Fruit fly (Drosophila melanogaster) whole organism, embryonic: Measurements from ENCODE around the gene Jhbp5.

Source experiments
- Ada2b ChIP-seq: fragments of 200-800 bp; sonication (Bioruptor generic); IDR thresholded peaks from 2 replicates; pipeline ENCODE4 v1.3.6; 2022; ENCODE audit warnings: missing biosample characterization, missing genetic modification characterization
- CG10366 ChIP-seq: fragments of 200-800 bp; sonication (Bioruptor generic); IDR thresholded peaks from 2 replicates; pipeline ENCODE4 v1.3.6; 2022; ENCODE audit warnings: missing biosample characterization, missing genetic modification characterization
- CG11695 ChIP-seq: fragments of 200-800 bp; sonication (Bioruptor generic); IDR thresholded peaks from 3 replicates; pipeline ENCODE4 v1.3.6; 2022; ENCODE audit warnings: missing biosample characterization, missing genetic modification characterization
- CG12769 ChIP-seq: fragments of 200-800 bp; sonication (Bioruptor generic); optimal IDR thresholded peaks from 2 replicates; lab custom pipeline; 2019; ENCODE audit warnings: missing biosample characterization, mild to moderate bottlenecking, missing genetic modification characterization, moderate library complexity
- CG13287 ChIP-seq: fragments of 200-800 bp; sonication (Bioruptor generic); IDR thresholded peaks from 2 replicates; pipeline ENCODE4 v1.3.6; 2022; ENCODE audit warnings: missing biosample characterization, missing genetic modification characterization; ENCODE audit not compliant: partially characterized antibody
- CG13624 ChIP-seq: fragments of 200-800 bp; sonication (Bioruptor generic); optimal IDR thresholded peaks from 2 replicates; lab custom pipeline; 2016; ENCODE audit warnings: missing biosample characterization, missing genetic modification characterization
- CG15073 ChIP-seq: fragments of 200-800 bp; sonication (Bioruptor generic); optimal IDR thresholded peaks from 2 replicates; lab custom pipeline; 2016; ENCODE audit warnings: missing biosample characterization, missing genetic modification characterization
- CG2120 ChIP-seq: fragments of 200-800 bp; sonication (Bioruptor generic); optimal IDR thresholded peaks from 3 replicates; lab custom pipeline; 2016; ENCODE audit warnings: missing biosample characterization, missing genetic modification characterization
- CG2199 ChIP-seq: fragments of 200-800 bp; sonication (Bioruptor generic); IDR thresholded peaks from 3 replicates; pipeline ENCODE4 v1.3.6; 2022; ENCODE audit warnings: missing biosample characterization, missing genetic modification characterization
- CG2875 ChIP-seq: fragments of 200-800 bp; sonication (Bioruptor generic); optimal IDR thresholded peaks from 2 replicates; lab custom pipeline; 2017; ENCODE audit warnings: missing biosample characterization, mild to moderate bottlenecking, missing genetic modification characterization, missing genetic modification reagents
- CG3163 ChIP-seq: fragments of 200-800 bp; sonication (Bioruptor generic); optimal IDR thresholded peaks from 3 replicates; lab custom pipeline; 2016; ENCODE audit warnings: missing biosample characterization, missing genetic modification characterization
- CG34376 ChIP-seq: fragments of 200-800 bp; sonication (Bioruptor generic); optimal IDR thresholded peaks from 2 replicates; lab custom pipeline; 2018; ENCODE audit warnings: missing biosample characterization, mild to moderate bottlenecking, missing genetic modification characterization
- CG3726 ChIP-seq: fragments of 200-800 bp; sonication (Bioruptor generic); IDR thresholded peaks from 3 replicates; pipeline ENCODE4, ENCODE4 v1.3.6; 2022; ENCODE audit warnings: missing biosample characterization, missing genetic modification characterization
- CG5180 ChIP-seq: fragments of 200-800 bp; sonication (Bioruptor generic); optimal IDR thresholded peaks from 3 replicates; lab custom pipeline; 2017; ENCODE audit warnings: missing biosample characterization, missing genetic modification characterization, mild to moderate bottlenecking, moderate library complexity, missing genetic modification reagents
- CG6689 ChIP-seq: fragments of 200-800 bp; sonication (Bioruptor generic); IDR thresholded peaks from 2 replicates; pipeline ENCODE4 v1.3.6; 2022; ENCODE audit warnings: missing biosample characterization, missing genetic modification characterization
- CG6791 ChIP-seq: fragments of 200-800 bp; sonication (Bioruptor generic); IDR thresholded peaks from 3 replicates; pipeline ENCODE4 v1.3.6; 2022; ENCODE audit warnings: missing biosample characterization, missing genetic modification characterization; ENCODE audit not compliant: partially characterized antibody
- Chrac-16 ChIP-seq: fragments of 200-800 bp; sonication (Bioruptor generic); optimal IDR thresholded peaks from 3 replicates; lab custom pipeline; 2016; ENCODE audit warnings: missing biosample characterization, missing genetic modification characterization
- D19A ChIP-seq: fragments of 200-800 bp; optimal IDR thresholded peaks from 3 replicates; lab custom pipeline; 2019; ENCODE audit warnings: missing biosample characterization, mild to moderate bottlenecking, missing genetic modification characterization, moderate library complexity
- Deaf1 ChIP-seq: fragments of 200-800 bp; optimal IDR thresholded peaks from 3 replicates; lab custom pipeline; 2019; ENCODE audit warnings: missing biosample characterization, mild to moderate bottlenecking, missing genetic modification characterization, moderate library complexity
- GATAe ChIP-seq: fragments of 200-800 bp; sonication (Bioruptor generic); conservative IDR thresholded peaks from 2 replicates; pipeline ENCODE4 v1.3.6; 2022; ENCODE audit warnings: missing biosample characterization, missing genetic modification characterization
- Hand ChIP-seq: fragments of 200-800 bp; sonication (Bioruptor generic); optimal IDR thresholded peaks from 2 replicates; lab custom pipeline; 2017; ENCODE audit warnings: mild to moderate bottlenecking, missing biosample characterization, missing genetic modification reagents, missing genetic modification characterization
- Lpt ChIP-seq: fragments of >200 bp; optimal IDR thresholded peaks from 2 replicates; lab custom pipeline; 2018; ENCODE audit warnings: missing biosample characterization, missing genetic modification characterization
- Max ChIP-seq: fragments of 200-800 bp; sonication (Bioruptor generic); optimal IDR thresholded peaks from 2 replicates; lab custom pipeline; 2016; ENCODE audit warnings: missing biosample characterization, mild to moderate bottlenecking, missing genetic modification characterization
- Med ChIP-seq: fragments of 200-800 bp; sonication (Bioruptor generic); peaks from one replicate; lab custom pipeline; 2016; ENCODE audit warnings: missing biosample characterization, missing genetic modification characterization, mild to moderate bottlenecking, inconsistent platforms, moderate library complexity
- Ptx1 ChIP-seq: fragments of 200-800 bp; sonication (Bioruptor generic); IDR thresholded peaks from 2 replicates; pipeline ENCODE4 v1.3.6; 2022; ENCODE audit warnings: missing biosample characterization, missing genetic modification characterization
- Tbp ChIP-seq: fragments of >200 bp; optimal IDR thresholded peaks from 2 replicates; lab custom pipeline; 2018; ENCODE audit warnings: missing biosample characterization, missing genetic modification characterization
- Trl ChIP-seq, 3 experiments: fragments of >200 bp in 2 of 3; fragments of 200-800 bp in 1 of 3; sonication (Bioruptor generic) in 1 of 3; optimal IDR thresholded peaks; 2 replicates in 1 of 3; 3 replicates in 2 of 3; lab custom pipeline; 2016 to 2017; ENCODE audit warnings: missing biosample characterization in 1 of 3, missing genetic modification characterization in 1 of 3
- cad ChIP-seq: fragments of >200 bp; optimal IDR thresholded peaks from 2 replicates; lab custom pipeline; 2017; ENCODE audit warnings: missing biosample characterization, missing genetic modification characterization
- chinmo ChIP-seq: fragments of 200-800 bp; sonication (Bioruptor generic); IDR thresholded peaks from 4 replicates; pipeline ENCODE4 v1.3.6; 2022; ENCODE audit warnings: missing biosample characterization, missing genetic modification characterization; ENCODE audit not compliant: partially characterized antibody
- ci ChIP-seq: fragments of 200-800 bp; sonication (Bioruptor generic); IDR thresholded peaks from 3 replicates; pipeline ENCODE4 v1.3.6; 2022; ENCODE audit warnings: missing biosample characterization, missing genetic modification characterization
- danr ChIP-seq: fragments of 200-800 bp; sonication (Bioruptor generic); IDR thresholded peaks from 2 replicates; pipeline ENCODE4 v1.3.6; 2022; ENCODE audit warnings: missing biosample characterization, missing genetic modification characterization
- fru ChIP-seq: fragments of >200 bp; optimal IDR thresholded peaks from 2 replicates; lab custom pipeline; 2017
- gce ChIP-seq: fragments of 200-800 bp; sonication (Bioruptor generic); IDR thresholded peaks from 3 replicates; pipeline ENCODE4 v1.3.6; 2022; ENCODE audit warnings: missing biosample characterization, missing genetic modification characterization
- h ChIP-seq: fragments of >200 bp; optimal IDR thresholded peaks from 2 replicates; lab custom pipeline; 2017
- hbn ChIP-seq: fragments of 200-800 bp; sonication (Bioruptor generic); IDR thresholded peaks from 2 replicates; pipeline ENCODE4 v1.3.6; 2022; ENCODE audit warnings: missing biosample characterization, missing genetic modification characterization; ENCODE audit not compliant: partially characterized antibody
- hkb ChIP-seq, 2 experiments: fragments of 200-800 bp in 1 of 2; fragments of >200 bp in 1 of 2; sonication (Bioruptor generic) in 1 of 2; IDR thresholded peaks in 1 of 2; optimal IDR thresholded peaks in 1 of 2; 2 replicates each; pipeline versions ENCODE4 v1.3.6 to Lab custom; 2017 to 2022; ENCODE audit warnings: missing biosample characterization in 1 of 2, missing genetic modification characterization in 1 of 2
- mirr ChIP-seq: fragments of 200-800 bp; sonication (Bioruptor generic); optimal IDR thresholded peaks from 3 replicates; lab custom pipeline; 2018; ENCODE audit warnings: missing biosample characterization, mild to moderate bottlenecking, missing genetic modification characterization
- nmo ChIP-seq: fragments of 200-800 bp; sonication (Bioruptor generic); optimal IDR thresholded peaks from 2 replicates; lab custom pipeline; 2018; ENCODE audit warnings: missing biosample characterization, mild to moderate bottlenecking, missing genetic modification characterization, moderate library complexity
- pan ChIP-seq, 4 experiments: fragments of >200 bp in 3 of 4; fragments of 200-800 bp in 1 of 4; sonication (Bioruptor generic) in 1 of 4; optimal IDR thresholded peaks in 3 of 4; IDR thresholded peaks in 1 of 4; 2 replicates each; pipeline versions ENCODE4 v1.3.6 to Lab custom; 2017 to 2022; ENCODE audit warnings: missing biosample characterization in 2 of 4, missing genetic modification characterization in 2 of 4, mixed read lengths in 1 of 4
- prd ChIP-seq, 3 experiments: fragments of >200 bp in 2 of 3; fragments of 200-800 bp in 1 of 3; sonication (Bioruptor generic) in 1 of 3; optimal IDR thresholded peaks in 2 of 3; IDR thresholded peaks in 1 of 3; 2 replicates in 2 of 3; 3 replicates in 1 of 3; pipeline versions ENCODE4 v1.3.6 to Lab custom; 2017 to 2022; ENCODE audit warnings: missing biosample characterization in 1 of 3, missing genetic modification characterization in 1 of 3
- pros ChIP-seq: fragments of 200-800 bp; sonication (Bioruptor generic); optimal IDR thresholded peaks from 3 replicates; lab custom pipeline; 2019; ENCODE audit warnings: missing biosample characterization, mild to moderate bottlenecking, missing genetic modification characterization, moderate library complexity
- repo ChIP-seq: fragments of 200-800 bp; sonication (Bioruptor generic); optimal IDR thresholded peaks from 2 replicates; lab custom pipeline; 2016; ENCODE audit warnings: missing biosample characterization, missing genetic modification characterization
- shn ChIP-seq: fragments of 200-800 bp; sonication (Bioruptor generic); optimal IDR thresholded peaks from 3 replicates; lab custom pipeline; 2016; ENCODE audit warnings: missing biosample characterization, missing genetic modification characterization
- sisA ChIP-seq: fragments of 200-800 bp; sonication (Bioruptor generic); IDR thresholded peaks from 2 replicates; pipeline ENCODE4 v1.3.6; 2022; ENCODE audit warnings: missing biosample characterization, missing genetic modification characterization
- sna ChIP-seq: fragments of 200-800 bp; sonication (Bioruptor generic); IDR thresholded peaks from 2 replicates; pipeline ENCODE4 v1.3.6; 2022; ENCODE audit warnings: missing biosample characterization, missing genetic modification characterization; ENCODE audit not compliant: partially characterized antibody
- z ChIP-seq: fragments of 200-800 bp; sonication (Bioruptor generic); IDR thresholded peaks from 3 replicates; pipeline ENCODE4 v1.3.6; 2022; ENCODE audit warnings: missing biosample characterization, missing genetic modification characterization
- zfh1 ChIP-seq: fragments of 200-800 bp; sonication (Bioruptor generic); IDR thresholded peaks from 3 replicates; pipeline ENCODE4 v1.3.6; 2022; ENCODE audit warnings: missing biosample characterization, missing genetic modification characterization

Jhbp5 gene

dm6 chr3R:16051329-16051679 is 5.4 kb upstream of the Jhbp5 start (continued):
- TF ChIP-seq CG6791 (no peak), CG6689 (GFP tag; lab: Robert Waterston, UW) (0 out of 2 replicates have a peak, but pooled peaks have one; percentile 7), ci (GFP tag; lab: Robert Waterston, UW) (0 out of 3 replicates have a peak, but pooled peaks have one; percentile 34), nmo (GFP tag; lab: Kevin White, UChicago) (no peak), CG5180 (peak; percentile 69), D19A (tag; lab: Kevin White, UChicago) (peak; percentile 99), CG3726 (GFP tag; lab: Robert Waterston, UW) (no peak), sna (GFP tag; lab: Robert Waterston, UW) (no peak), CG15073 (GFP tag; lab: Kevin White, UChicago) (no peak), CG2120 (GFP tag; lab: Kevin White, UChicago) (peak; percentile 54), mirr (no peak), pan (optimal IDR thresholded peaks at IDR 0.05; lab: Kevin White, UChicago) (no peak), pan (GFP tag; optimal IDR thresholded peaks at IDR 0.05 in 1 of 2, IDR thresholded peaks at IDR 0.05 in 1 of 2) (peak in 1 of 2 experiments; percentile 36), z (no peak), Trl (optimal IDR thresholded peaks at IDR 0.05; lab: Kevin White, UChicago) (peak; percentile 69 to 70), Trl (GFP tag; optimal IDR thresholded peaks at IDR 0.05; lab: Kevin White, UChicago) (no peak), CG3163 (GFP tag; lab: Kevin White, UChicago) (peak; percentile 75), Ptx1 (GFP tag; lab: Robert Waterston, UW) (0 out of 2 replicates have a peak, but pooled peaks have one; percentile 6), Chrac-16 (GFP tag; lab: Kevin White, UChicago) (peak; percentile 17), pros (GFP tag; lab: Kevin White, UChicago) (no peak), CG13287 (GFP tag; lab: Robert Waterston, UW) (peak; percentile 20; the same call in 1 of the 2 replicates), hkb (optimal IDR thresholded peaks at IDR 0.05; lab: Kevin White, UChicago) (no peak), hkb (GFP tag; IDR thresholded peaks at IDR 0.05; lab: Robert Waterston, UW) (0 out of 2 replicates have a peak, but pooled peaks have one; percentile 33), repo (GFP tag; lab: Kevin White, UChicago) (peak; percentile 32), gce (GFP tag; lab: Robert Waterston, UW) (no peak), CG13624 (GFP tag; lab: Kevin White, UChicago) (peak; percentile 4), CG2875 (GFP tag; lab: Kevin White, UChicago) (no peak), prd (optimal IDR thresholded peaks at IDR 0.05; lab: Kevin White, UChicago) (no peak), prd (GFP tag; IDR thresholded peaks at IDR 0.05; lab: Robert Waterston, UW) (peak; percentile 31; the same call in 1 of the 3 replicates), GATAe (no peak), Tbp (no peak), Med (peak; percentile 78), CG10366 (no peak), Max (GFP tag; lab: Kevin White, UChicago) (no peak), CG2199 (GFP tag; lab: Robert Waterston, UW) (0 out of 3 replicates have a peak, but pooled peaks have one; percentile 44), Hand (GFP tag; lab: Kevin White, UChicago) (no peak), shn (GFP tag; lab: Kevin White, UChicago) (peak; percentile 3), fru (lab: Kevin White, UChicago) (no peak), CG12769 (tag; lab: Kevin White, UChicago) (no peak), Ada2b (no peak), Deaf1 (tag; lab: Kevin White, UChicago) (no peak), cad (GFP tag; lab: Kevin White, UChicago) (no peak), zfh1 (GFP tag; lab: Robert Waterston, UW) (no peak), Lpt (GFP tag; lab: Kevin White, UChicago) (no peak), CG11695 (GFP tag; lab: Robert Waterston, UW) (0 out of 3 replicates have a peak, but pooled peaks have one; percentile 37), sisA (GFP tag; lab: Robert Waterston, UW) (peak; percentile 28; the same call in 1 of the 2 replicates), hbn (GFP tag; lab: Robert Waterston, UW) (0 out of 2 replicates have a peak, but pooled peaks have one; percentile 12), chinmo (0 out of 4 replicates have a peak, but pooled peaks have one; percentile 62), danr (GFP tag; lab: Robert Waterston, UW) (no peak), h (lab: Kevin White, UChicago) (no peak), CG34376 (GFP tag; lab: Kevin White, UChicago) (no peak)
